Worm (Caenorhabditis elegans) whole organism, early embryonic: ENCODE data around the gene R13H9.6.

Experiments used
- B0310.2 ChIP-seq: sonication (generic microtip); optimal IDR thresholded peaks from 2 replicates; lab custom pipeline; 2016; ENCODE audit warnings: mild to moderate bottlenecking, missing genetic modification characterization, missing compliant biosample characterization
- F13C5.2 ChIP-seq: sonication (generic microtip); optimal IDR thresholded peaks from 2 replicates; lab custom pipeline; 2017; ENCODE audit warnings: mild to moderate bottlenecking, missing genetic modification characterization, inconsistent platforms, missing compliant biosample characterization
- aly-1 ChIP-seq: sonication (generic microtip); optimal IDR thresholded peaks from 2 replicates; lab custom pipeline; 2016; ENCODE audit warnings: missing genetic modification characterization, missing compliant biosample characterization
- ama-1 ChIP-seq: fragments of 150-350 bp; optimal IDR thresholded peaks from 2 replicates; lab custom pipeline; 2014
- ceh-13 ChIP-seq: fragments of 200-800 bp; sonication (Bioruptor generic); optimal IDR thresholded peaks from 2 replicates; lab custom pipeline; 2018; ENCODE audit warnings: mild to moderate bottlenecking, missing genetic modification characterization, missing compliant biosample characterization
- ceh-36 ChIP-seq: sonication (generic microtip); optimal IDR thresholded peaks from 2 replicates; lab custom pipeline; 2016; ENCODE audit warnings: missing genetic modification characterization, inconsistent platforms, missing compliant biosample characterization
- ets-7 ChIP-seq: sonication (generic microtip); optimal IDR thresholded peaks from 2 replicates; lab custom pipeline; 2016; ENCODE audit warnings: missing genotype, missing genetic modification characterization, missing compliant biosample characterization
- flt-1 ChIP-seq: fragments of 200-800 bp; sonication (Bioruptor generic); IDR thresholded peaks from 2 replicates; pipeline ENCODE4 v1.3.6; 2022; ENCODE audit warnings: missing genetic modification characterization, missing compliant biosample characterization
- hmbx-1 ChIP-seq: sonication (generic microtip); optimal IDR thresholded peaks from 2 replicates; lab custom pipeline; 2016; ENCODE audit warnings: mild to moderate bottlenecking, missing genetic modification characterization, missing compliant biosample characterization
- hmg-4 ChIP-seq: fragments of 200-800 bp; sonication (Bioruptor generic); optimal IDR thresholded peaks from 2 replicates; lab custom pipeline; 2018; ENCODE audit warnings: mild to moderate bottlenecking, missing genetic modification characterization, missing compliant biosample characterization
- hnd-1 ChIP-seq: sonication (generic microtip); optimal IDR thresholded peaks from 2 replicates; lab custom pipeline; 2016; ENCODE audit warnings: missing genetic modification characterization, missing compliant biosample characterization
- pes-1 ChIP-seq: fragments of 200-800 bp; sonication (Bioruptor generic); IDR thresholded peaks from 2 replicates; pipeline ENCODE4 v1.3.6; 2022; ENCODE audit warnings: missing genetic modification reagents, missing genetic modification characterization, missing compliant biosample characterization
- scrt-1 ChIP-seq: fragments of 200-800 bp; sonication (Bioruptor generic); IDR thresholded peaks from 2 replicates; pipeline ENCODE4 v1.3.6; 2022; ENCODE audit warnings: missing genetic modification characterization, missing compliant biosample characterization
- sea-1 ChIP-seq: fragments of 200-800 bp; sonication (Bioruptor generic); conservative IDR thresholded peaks from 2 replicates; pipeline ENCODE4 v1.3.6; 2022; ENCODE audit warnings: missing genetic modification characterization, missing compliant biosample characterization
- tbx-11 ChIP-seq: fragments of 200-800 bp; sonication (Bioruptor generic); IDR thresholded peaks from 2 replicates; pipeline ENCODE4 v1.3.6; 2022; ENCODE audit warnings: missing genetic modification characterization, missing compliant biosample characterization
- tbx-37 ChIP-seq: fragments of 200-800 bp; sonication (Bioruptor generic); conservative IDR thresholded peaks from 2 replicates; pipeline ENCODE4 v1.3.6; 2022; ENCODE audit warnings: missing genetic modification reagents, missing genetic modification characterization, missing compliant biosample characterization
- tra-4 ChIP-seq: sonication (generic microtip); optimal IDR thresholded peaks from 2 replicates; lab custom pipeline; 2017; ENCODE audit warnings: missing genetic modification characterization, missing compliant biosample characterization

Gene R13H9.6

ce11 chrIV:5101945-5102344 is 33.5 kb upstream of the R13H9.6 start:
- no peak for TF ChIP-seq tbx-37 (GFP tag; lab: Robert Waterston, UW)
- TF ChIP-seq sea-1 (GFP tag; lab: Robert Waterston, UW) = no peak
- no peak for TF ChIP-seq B0310.2 (tag; lab: Kevin White, UChicago)

- TF ChIP-seq ets-7 (no peak), tra-4 (tag; lab: Kevin White, UChicago) (no peak)
Measured at ce11 chrIV:5100145-5100544, 31.7 kb upstream of the R13H9.6 start.

- no peak for TF ChIP-seq pes-1 (GFP tag; lab: Robert Waterston, UW)
- TF ChIP-seq F13C5.2 = no peak
- no peak for TF ChIP-seq tbx-37 (GFP tag; lab: Robert Waterston, UW)
- TF ChIP-seq scrt-1 (GFP tag; lab: Robert Waterston, UW) = no peak
- no peak for TF ChIP-seq aly-1 (tag; lab: Kevin White, UChicago)
- no peak for TF ChIP-seq ceh-13 (GFP tag; lab: Kevin White, UChicago)
- no peak for TF ChIP-seq B0310.2 (tag; lab: Kevin White, UChicago)
- TF ChIP-seq ama-1 (lab: Kevin White, UChicago) = no peak
- TF ChIP-seq hmg-4 (GFP tag; lab: Kevin White, UChicago) = no peak
- no peak for TF ChIP-seq hmbx-1 (tag; lab: Kevin White, UChicago)
- no peak for TF ChIP-seq hnd-1 (tag; lab: Kevin White, UChicago)
- TF ChIP-seq sea-1 (GFP tag; lab: Robert Waterston, UW) = no peak
- TF ChIP-seq ets-7 = no peak
- TF ChIP-seq flt-1 = no peak
Measured at ce11 chrIV:5093462-5093861, 25.0 kb upstream of the R13H9.6 start.

ce11 chrIV:5090993-5091793 is 22.8 kb upstream of the R13H9.6 start, which contains the start of the genes snpn-1 and C02B10.4:
Gene snpn-1, minus strand, starts transcription at chrIV:5091043.
Gene C02B10.4, plus strand, starts transcription at chrIV:5091586.
- TF ChIP-seq tra-4 (tag; lab: Kevin White, UChicago) = no peak
- TF ChIP-seq ets-7 = no peak
- no peak for TF ChIP-seq tbx-37 (GFP tag; lab: Robert Waterston, UW)
- TF ChIP-seq hmg-4 (GFP tag; lab: Kevin White, UChicago) = no peak
- TF ChIP-seq tbx-11 (GFP tag; lab: Robert Waterston, UW) = no peak
- TF ChIP-seq flt-1 = no peak
- peak; percentile 8 for TF ChIP-seq F13C5.2
- no peak for TF ChIP-seq aly-1 (tag; lab: Kevin White, UChicago)

ce11 chrIV:5088814-5089322 is 20.4 kb upstream of the R13H9.6 start, which contains the start of gene ivd-1:
Gene ivd-1, minus strand, starts transcription at chrIV:5088864.
- TF ChIP-seq flt-1 (no peak), F13C5.2 (no peak)

- TF ChIP-seq tbx-11 (GFP tag; lab: Robert Waterston, UW) = no peak
- no peak for TF ChIP-seq tra-4 (tag; lab: Kevin White, UChicago)
- no peak for TF ChIP-seq ets-7
- no peak for TF ChIP-seq hmbx-1 (tag; lab: Kevin White, UChicago)
- no peak for TF ChIP-seq flt-1
- no peak for TF ChIP-seq scrt-1 (GFP tag; lab: Robert Waterston, UW)
- no peak for TF ChIP-seq aly-1 (tag; lab: Kevin White, UChicago)
- no peak for TF ChIP-seq tbx-37 (GFP tag; lab: Robert Waterston, UW)
- no peak for TF ChIP-seq ama-1 (lab: Kevin White, UChicago)
- TF ChIP-seq F13C5.2 = no peak
- TF ChIP-seq ceh-13 (GFP tag; lab: Kevin White, UChicago) = no peak
- TF ChIP-seq ceh-36 (tag; lab: Kevin White, UChicago) = no peak
- no peak for TF ChIP-seq B0310.2 (tag; lab: Kevin White, UChicago)
Measured at ce11 chrIV:5086961-5087326, 18.5 kb upstream of the R13H9.6 start.

ce11 chrIV:5086243-5086960 is 18.0 kb upstream of the R13H9.6 start:
- TF ChIP-seq tra-4 (tag; lab: Kevin White, UChicago) (no peak), flt-1 (no peak), hmg-4 (GFP tag; lab: Kevin White, UChicago) (no peak), F13C5.2 (no peak), hnd-1 (tag; lab: Kevin White, UChicago) (no peak), sea-1 (GFP tag; lab: Robert Waterston, UW) (no peak)

ce11 chrIV:5085782-5086181 is 17.3 kb upstream of the R13H9.6 start:
- TF ChIP-seq aly-1 (tag; lab: Kevin White, UChicago) (peak; percentile 17), hmbx-1 (tag; lab: Kevin White, UChicago) (no peak), B0310.2 (tag; lab: Kevin White, UChicago) (no peak)
